Worm (Caenorhabditis elegans): ENCODE measurements around the gene gop-3.

gop-3 gene

DNA sequence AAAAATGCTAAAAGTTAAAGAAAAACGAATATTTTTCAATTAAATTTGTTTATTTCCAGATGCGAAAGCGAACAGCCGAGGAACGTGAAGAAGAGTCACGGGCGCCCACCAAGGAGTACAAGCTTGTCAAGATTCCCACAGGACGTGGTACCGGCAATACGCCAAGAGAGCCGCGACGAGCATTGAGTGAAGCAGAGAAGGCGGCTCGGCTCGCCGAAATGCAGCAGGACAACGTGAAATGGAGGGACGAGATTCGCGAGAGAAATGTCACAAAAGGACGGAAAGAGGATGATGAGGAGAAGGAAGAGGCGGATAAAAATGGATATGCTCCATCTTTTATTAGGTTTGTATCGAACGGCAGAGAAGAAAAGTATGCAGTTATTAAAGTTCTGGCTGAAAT, 49.9 kb downstream of the gop-3 start:
- TF ChIP-seq mab-5 (tag; optimal IDR thresholded peaks at IDR 0.05) (no peak), ham-2 (GFP tag; optimal IDR thresholded peaks at IDR 0.05) (no peak), sptf-1 (tag; optimal IDR thresholded peaks at IDR 0.05) (no peak), blmp-1 (tag; optimal IDR thresholded peaks at IDR 0.05) (no peak), hlh-1 (tag; optimal IDR thresholded peaks at IDR 0.05) (no peak), ceh-39 (tag; optimal IDR thresholded peaks at IDR 0.05) (no peak), unc-39 (tag; optimal IDR thresholded peaks at IDR 0.05) (no peak)

DNA sequence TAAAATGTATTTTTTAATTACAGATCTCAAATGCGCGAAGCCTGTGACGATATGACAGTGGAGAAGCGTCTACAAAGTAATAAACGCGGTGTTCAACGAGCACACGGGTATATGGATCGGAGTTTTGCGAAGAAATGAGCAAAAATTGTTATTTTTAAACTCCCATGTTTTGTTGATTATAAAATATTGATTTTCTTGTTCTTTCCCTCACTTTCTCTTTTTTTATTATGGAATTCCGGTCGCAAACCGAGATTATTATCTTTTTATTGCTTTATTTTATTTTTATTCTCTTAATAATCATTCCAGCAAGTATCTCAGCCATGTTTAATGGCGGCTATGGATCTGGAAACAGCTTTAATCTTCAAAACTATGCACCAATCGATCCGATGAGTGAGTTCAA, 50.4 kb downstream of the gop-3 start, which contains the start of gene pqe-1:
Gene pqe-1 (plus strand): TSS at position 301 of the 400 bp plus-strand sequence.
- no peak for TF ChIP-seq elt-3 (tag; optimal IDR thresholded peaks at IDR 0.05)
- TF ChIP-seq cnd-1 (tag; optimal IDR thresholded peaks at IDR 0.05): no peak
- TF ChIP-seq nhr-76 (tag; optimal IDR thresholded peaks at IDR 0.05): no peak
- no peak for TF ChIP-seq tbx-8 (GFP tag; optimal IDR thresholded peaks at IDR 0.05)
- no peak for TF ChIP-seq bed-3 (GFP tag; optimal IDR thresholded peaks at IDR 0.05)
- no peak for TF ChIP-seq snpc-4 (tag; optimal IDR thresholded peaks at IDR 0.05)
- TF ChIP-seq drap-1 (GFP tag; optimal IDR thresholded peaks at IDR 0.05): no peak
- no peak for TF ChIP-seq ceh-39 (tag; optimal IDR thresholded peaks at IDR 0.05)
- TF ChIP-seq sem-2 (GFP tag; optimal IDR thresholded peaks at IDR 0.05): no peak
- TF ChIP-seq unc-120 (tag; optimal IDR thresholded peaks at IDR 0.05; ENCODE audit: poor library complexity, severe bottlenecking): no peak
- TF ChIP-seq elt-1 (tag; optimal IDR thresholded peaks at IDR 0.05; ENCODE audit: borderline replicate concordance, insufficient read depth): no peak
- no peak for TF ChIP-seq ceh-83 (GFP tag; optimal IDR thresholded peaks at IDR 0.05)
- TF ChIP-seq nhr-28 (tag; optimal IDR thresholded peaks at IDR 0.05): no peak
- TF ChIP-seq ces-1 (GFP tag; optimal IDR thresholded peaks at IDR 0.05): no peak
- no peak for TF ChIP-seq unc-62 (GFP tag; optimal IDR thresholded peaks at IDR 0.05)
